Fruit fly (Drosophila melanogaster): ENCODE measurements around the gene CG33310.

The CG33310 gene

DNA sequence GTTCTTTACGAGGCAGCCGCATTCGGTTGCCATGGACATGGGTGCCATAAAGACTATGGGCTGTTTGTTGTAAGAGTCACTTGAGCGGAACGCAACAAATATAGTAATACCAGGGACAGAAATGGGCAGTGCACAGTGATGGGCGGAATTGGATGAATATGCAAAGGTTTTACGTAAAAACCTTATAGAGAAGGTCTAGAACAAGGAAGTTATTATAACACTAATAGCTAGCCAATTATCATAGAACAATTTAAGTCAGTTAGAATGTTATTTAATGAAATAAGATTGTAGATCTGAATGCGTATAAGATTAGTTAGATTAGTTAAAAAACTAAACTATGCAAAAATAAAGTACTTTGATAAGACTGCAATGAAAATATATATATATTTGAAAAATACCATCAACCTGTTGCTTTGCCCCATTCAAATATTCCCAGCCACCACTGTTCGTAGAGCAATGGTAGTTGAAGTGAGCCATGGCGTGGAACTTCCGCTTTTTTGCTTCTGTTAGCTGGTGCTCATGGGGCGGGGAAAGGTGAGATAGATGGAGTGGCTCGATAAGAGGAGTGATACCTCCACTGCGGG lies 26.2 kb downstream of the CG33310 start:
- TF ChIP-seq Myc (optimal IDR thresholded peaks at IDR 0.05), result no peak
- TF ChIP-seq CG32264 (GFP tag; optimal IDR thresholded peaks at IDR 0.05), result no peak
- no peak for TF ChIP-seq Sp1 (GFP tag; optimal IDR thresholded peaks at IDR 0.05)
- no peak for TF ChIP-seq CrebA (GFP tag; optimal IDR thresholded peaks at IDR 0.05; ENCODE audit: borderline replicate concordance)
- no peak for TF ChIP-seq CG9705 (GFP tag; optimal IDR thresholded peaks at IDR 0.05)
- no peak for TF ChIP-seq tai (GFP tag; optimal IDR thresholded peaks at IDR 0.05)
- no peak for TF ChIP-seq Mio (GFP tag; optimal IDR thresholded peaks at IDR 0.05)
- no peak for TF ChIP-seq dl (GFP tag; optimal IDR thresholded peaks at IDR 0.05; ENCODE audit: insufficient read depth in 1 of 2, partially characterized antibody in 2 of 2)
- no peak for TF ChIP-seq OdsH (GFP tag; optimal IDR thresholded peaks at IDR 0.05)
- no peak for TF ChIP-seq woc (GFP tag; optimal IDR thresholded peaks at IDR 0.05)
- TF ChIP-seq Jra (GFP tag; optimal IDR thresholded peaks at IDR 0.05), result no peak
- TF ChIP-seq usp (GFP tag; optimal IDR thresholded peaks at IDR 0.05), result no peak
- no peak for TF ChIP-seq Hr78 (GFP tag; optimal IDR thresholded peaks at IDR 0.05)
- no peak for TF ChIP-seq GATAd (GFP tag; optimal IDR thresholded peaks at IDR 0.05)
- TF ChIP-seq dmrt93B (GFP tag; optimal IDR thresholded peaks at IDR 0.05), result no peak
- TF ChIP-seq Hr83 (GFP tag; optimal IDR thresholded peaks at IDR 0.05; ENCODE audit: poor library complexity, severe bottlenecking), result no peak
- no peak for TF ChIP-seq brk (GFP tag; optimal IDR thresholded peaks at IDR 0.05)
- TF ChIP-seq fru (GFP tag; optimal IDR thresholded peaks at IDR 0.05), result no peak
- no peak for TF ChIP-seq lola (GFP tag; optimal IDR thresholded peaks at IDR 0.05)

DNA sequence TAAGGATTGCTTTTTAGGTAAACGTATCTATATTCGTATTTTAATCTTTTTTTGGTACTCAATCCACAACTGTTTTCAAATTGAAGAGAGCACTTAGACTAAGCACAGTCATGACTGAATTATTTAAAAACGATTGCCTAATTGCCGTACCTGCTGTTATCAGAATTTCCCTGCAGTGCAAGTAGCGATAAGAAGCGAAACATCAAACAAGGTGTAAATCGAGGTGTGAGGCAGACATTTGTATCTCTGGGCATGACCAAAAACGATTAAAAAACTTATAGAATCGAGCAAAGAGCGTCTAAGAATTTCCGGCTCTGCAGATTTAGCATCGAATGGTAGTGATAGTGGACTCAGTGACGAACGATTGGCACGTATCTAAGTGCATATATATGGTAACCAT lies 28.4 kb downstream of the CG33310 start:
- no peak for TF ChIP-seq sage (GFP tag; optimal IDR thresholded peaks at IDR 0.05)
- TF ChIP-seq OdsH (GFP tag; optimal IDR thresholded peaks at IDR 0.05), result no peak
- no peak for TF ChIP-seq Vsx2 (GFP tag; optimal IDR thresholded peaks at IDR 0.05; ENCODE audit: partially characterized antibody)
- TF ChIP-seq dmrt93B (GFP tag; optimal IDR thresholded peaks at IDR 0.05), result no peak
- no peak for TF ChIP-seq brk (GFP tag; optimal IDR thresholded peaks at IDR 0.05)
- TF ChIP-seq psq (GFP tag; optimal IDR thresholded peaks at IDR 0.05), result no peak
- TF ChIP-seq br (GFP tag; optimal IDR thresholded peaks at IDR 0.05), result no peak
- TF ChIP-seq tai (GFP tag; optimal IDR thresholded peaks at IDR 0.05), result no peak
- no peak for TF ChIP-seq dl (GFP tag; optimal IDR thresholded peaks at IDR 0.05; ENCODE audit: insufficient read depth in 1 of 2, partially characterized antibody in 2 of 2)
- TF ChIP-seq Hnf4 (GFP tag; optimal IDR thresholded peaks at IDR 0.05), result no peak
- TF ChIP-seq Sp1 (GFP tag; optimal IDR thresholded peaks at IDR 0.05), result no peak

DNA sequence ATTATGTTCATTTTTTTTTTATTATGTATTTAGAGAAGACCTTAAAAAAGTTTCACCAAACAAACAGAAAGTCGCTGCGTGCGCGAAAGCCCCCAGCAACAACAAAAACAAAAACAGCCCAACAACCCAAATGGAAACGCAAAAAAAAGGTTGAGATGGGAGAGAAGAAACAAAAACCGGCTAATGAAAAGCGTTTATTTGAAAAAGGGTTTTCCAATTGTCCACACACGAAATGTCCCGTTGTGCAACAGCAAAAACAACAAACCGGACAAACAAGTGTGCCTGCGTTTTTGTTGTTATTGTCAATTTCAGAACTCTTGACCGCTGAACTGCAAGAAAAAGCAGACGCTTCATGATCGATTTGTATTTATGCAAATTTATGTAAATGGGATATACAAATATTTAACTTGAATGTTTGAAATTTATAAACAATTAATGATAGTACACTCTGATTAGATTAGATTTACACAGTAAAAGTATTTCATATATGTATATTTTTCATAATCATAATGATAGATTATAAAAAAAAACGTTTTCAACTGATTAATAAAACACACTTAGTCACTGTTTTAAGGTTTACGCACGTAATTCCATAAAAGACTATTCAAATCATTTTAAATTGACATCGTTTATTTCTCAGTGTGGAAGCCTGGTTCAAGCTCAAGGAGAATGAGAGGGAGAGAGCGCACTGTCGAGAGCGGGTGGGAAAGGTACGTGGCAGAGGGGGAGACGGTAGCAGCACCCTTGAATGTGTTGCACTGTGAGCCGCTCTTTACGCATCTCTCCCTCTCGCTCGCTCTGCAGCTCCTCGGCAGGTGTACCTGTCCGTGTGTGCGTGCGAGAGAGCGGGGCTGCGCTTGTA lies 29.9 kb downstream of the CG33310 start:
- peak; percentile 61 for TF ChIP-seq brk (GFP tag; optimal IDR thresholded peaks at IDR 0.05)
- TF ChIP-seq dl (GFP tag; optimal IDR thresholded peaks at IDR 0.05; ENCODE audit: insufficient read depth in 1 of 2, partially characterized antibody in 2 of 2), result peak; percentile 24 to 85
- TF ChIP-seq psq (GFP tag; optimal IDR thresholded peaks at IDR 0.05), result peak; percentile 81
- TF ChIP-seq ey (GFP tag; optimal IDR thresholded peaks at IDR 0.05), result peak; percentile 69
- TF ChIP-seq Jra (GFP tag; optimal IDR thresholded peaks at IDR 0.05), result peak; percentile 6
- TF ChIP-seq Myc (optimal IDR thresholded peaks at IDR 0.05), result no peak
- TF ChIP-seq foxo (GFP tag; optimal IDR thresholded peaks at IDR 0.05), result peak in 1 of 2 experiments; percentile 88
- peak; percentile 84 for TF ChIP-seq h (GFP tag; optimal IDR thresholded peaks at IDR 0.05)
- no peak for TF ChIP-seq GATAd (GFP tag; optimal IDR thresholded peaks at IDR 0.05)
- no peak for TF ChIP-seq pan (optimal IDR thresholded peaks at IDR 0.05)
- TF ChIP-seq Abd-B (GFP tag; optimal IDR thresholded peaks at IDR 0.05), result no peak
- no peak for TF ChIP-seq usp (GFP tag; optimal IDR thresholded peaks at IDR 0.05)
- TF ChIP-seq br (GFP tag; optimal IDR thresholded peaks at IDR 0.05), result peak; percentile 70
- TF ChIP-seq CrebA (GFP tag; optimal IDR thresholded peaks at IDR 0.05; ENCODE audit: borderline replicate concordance), result no peak
- no peak for TF ChIP-seq Rel (GFP tag; optimal IDR thresholded peaks at IDR 0.05)
- TF ChIP-seq Rel (tag; optimal IDR thresholded peaks at IDR 0.05), result peak; percentile 13
- peak; percentile 85 for TF ChIP-seq rgr (GFP tag; optimal IDR thresholded peaks at IDR 0.05)
- no peak for TF ChIP-seq lola (GFP tag; optimal IDR thresholded peaks at IDR 0.05)
- peak; percentile 65 for TF ChIP-seq Vsx2 (GFP tag; optimal IDR thresholded peaks at IDR 0.05; ENCODE audit: partially characterized antibody)
- peak; percentile 80 for TF ChIP-seq fru (GFP tag; optimal IDR thresholded peaks at IDR 0.05)
- TF ChIP-seq sv (GFP tag; optimal IDR thresholded peaks at IDR 0.05), result peak; percentile 48
- no peak for TF ChIP-seq jim (GFP tag; optimal IDR thresholded peaks at IDR 0.05)
- peak; percentile 66 for TF ChIP-seq Hnf4 (GFP tag; optimal IDR thresholded peaks at IDR 0.05)
- TF ChIP-seq woc (GFP tag; optimal IDR thresholded peaks at IDR 0.05), result peak; percentile 79
- peak; percentile 81 for TF ChIP-seq OdsH (GFP tag; optimal IDR thresholded peaks at IDR 0.05)
- TF ChIP-seq sage (GFP tag; optimal IDR thresholded peaks at IDR 0.05), result peak; percentile 60
- no peak for TF ChIP-seq Dfd (GFP tag; optimal IDR thresholded peaks at IDR 0.05)
- peak; percentile 75 for TF ChIP-seq dmrt93B (GFP tag; optimal IDR thresholded peaks at IDR 0.05)
- TF ChIP-seq Mio (GFP tag; optimal IDR thresholded peaks at IDR 0.05), result no peak
- TF ChIP-seq N (GFP tag; optimal IDR thresholded peaks at IDR 0.05), result peak; percentile 43
- peak; percentile 62 for TF ChIP-seq CG9705 (GFP tag; optimal IDR thresholded peaks at IDR 0.05)
- TF ChIP-seq CG32264 (GFP tag; optimal IDR thresholded peaks at IDR 0.05), result no peak
- TF ChIP-seq dsf (GFP tag; optimal IDR thresholded peaks at IDR 0.05; ENCODE audit: borderline replicate concordance), result no peak
- TF ChIP-seq Hr83 (GFP tag; optimal IDR thresholded peaks at IDR 0.05; ENCODE audit: poor library complexity, severe bottlenecking), result peak; percentile 19
- TF ChIP-seq Sp1 (GFP tag; optimal IDR thresholded peaks at IDR 0.05), result peak; percentile 83
- TF ChIP-seq Hr78 (GFP tag; optimal IDR thresholded peaks at IDR 0.05), result no peak
- TF ChIP-seq tai (GFP tag; optimal IDR thresholded peaks at IDR 0.05), result no peak
- TF ChIP-seq Dif (GFP tag; optimal IDR thresholded peaks at IDR 0.05; ENCODE audit: partially characterized antibody), result peak; percentile 89
- TF ChIP-seq HLH106 (tag; optimal IDR thresholded peaks at IDR 0.05), result peak; percentile 84

All from whole organism, wandering third instar larva.